Fruit fly (Drosophila melanogaster) whole organism, prepupa: ENCODE results near the gene dop.
A peak's percentile ranks its signal among the peaks of the same experiment; 100 is the strongest.

Experiments
- CG16779 ChIP-seq: fragments of 200-800 bp; sonication (Bioruptor generic); optimal IDR thresholded peaks from 3 replicates; lab custom pipeline; 2017; ENCODE audit warnings: missing biosample characterization, mild to moderate bottlenecking, missing genetic modification characterization
- CG32006 ChIP-seq: fragments of 200-800 bp; sonication (Bioruptor generic); optimal IDR thresholded peaks from 3 replicates; lab custom pipeline; 2017; ENCODE audit warnings: missing biosample characterization, mild to moderate bottlenecking, missing genetic modification characterization
- CG6854 ChIP-seq: fragments of 200-800 bp; sonication (Bioruptor generic); optimal IDR thresholded peaks from 2 replicates; lab custom pipeline; 2017; ENCODE audit warnings: missing biosample characterization, mild to moderate bottlenecking, missing genetic modification characterization
- Eip75B ChIP-seq: fragments of 200-800 bp; sonication (Bioruptor generic); optimal IDR thresholded peaks from 3 replicates; lab custom pipeline; 2016; ENCODE audit warnings: missing biosample characterization, missing genetic modification characterization
- Smox ChIP-seq: fragments of 200-800 bp; sonication (Bioruptor generic); optimal IDR thresholded peaks from 3 replicates; lab custom pipeline; 2016; ENCODE audit warnings: missing biosample characterization, missing genetic modification characterization
- Sox102F ChIP-seq: fragments of 200-800 bp; sonication (Bioruptor generic); optimal IDR thresholded peaks from 2 replicates; lab custom pipeline; 2016; ENCODE audit warnings: missing biosample characterization, mild to moderate bottlenecking, missing genetic modification characterization
- Sox14 ChIP-seq: fragments of 200-800 bp; sonication (Bioruptor generic); optimal IDR thresholded peaks from 3 replicates; lab custom pipeline; 2016; ENCODE audit warnings: missing biosample characterization, missing genetic modification characterization
- acj6 ChIP-seq: fragments of 200-800 bp; sonication (Bioruptor generic); optimal IDR thresholded peaks from 3 replicates; lab custom pipeline; 2016; ENCODE audit warnings: missing biosample characterization, missing genetic modification characterization
- ss ChIP-seq, 2 experiments: fragments of 200-800 bp; sonication (Bioruptor generic); optimal IDR thresholded peaks; 2 replicates in 1 of 2; 3 replicates in 1 of 2; lab custom pipeline; 2017 to 2018; ENCODE audit warnings: mild to moderate bottlenecking in 2 of 2, missing biosample characterization in 2 of 2, missing genetic modification characterization in 2 of 2, moderate library complexity in 1 of 2

dm6 chr3L:15538582-15539490 lies 27.0 kb upstream of the dop start:
- TF ChIP-seq Smox (GFP tag; lab: Kevin White, UChicago): no peak
- TF ChIP-seq CG32006: peak; percentile 47
- TF ChIP-seq Sox102F: no peak
- TF ChIP-seq acj6: no peak
- TF ChIP-seq CG16779: no peak
- no peak for TF ChIP-seq ss (GFP tag; optimal IDR thresholded peaks at IDR 0.05; lab: Kevin White, UChicago)
- TF ChIP-seq Sox14 (GFP tag; lab: Kevin White, UChicago): no peak
- TF ChIP-seq Eip75B (GFP tag; lab: Kevin White, UChicago): no peak
- TF ChIP-seq CG6854: no peak
